Worm (Caenorhabditis elegans) whole organism, L4/young adult: Measurements from ENCODE around the gene sqv-8.

ENCODE experiments used
- W03F9.2 ChIP-seq: fragments of 150-350 bp; optimal IDR thresholded peaks from 2 replicates; lab custom pipeline; 2014; ENCODE audit warnings: missing biosample characterization, missing genetic modification characterization
- him-1 ChIP-seq: sonication (generic microtip); optimal IDR thresholded peaks from 2 replicates; lab custom pipeline; 2016; ENCODE audit warnings: missing genotype, missing genetic modification reagents, missing genetic modification characterization, missing compliant biosample characterization

ce11 chrII:9662797-9663196 is 16.0 kb downstream of the sqv-8 start, which contains the start of gene cyp-13A10:
- no peak for TF ChIP-seq him-1 (tag; lab: Kevin White, UChicago)
- TF ChIP-seq W03F9.2 (tag; lab: Kevin White, UChicago) = no peak
